Worm (Caenorhabditis elegans) whole organism, late embryonic: ENCODE results near the gene W01D2.6.

Source experiments
- K02D7.2 ChIP-seq: sonication (generic microtip); optimal IDR thresholded peaks from 2 replicates; lab custom pipeline; 2017; ENCODE audit warnings: mild to moderate bottlenecking, missing genetic modification characterization, missing compliant biosample characterization
- T23F11.4 ChIP-seq: fragments of 200-800 bp; sonication (Bioruptor generic); optimal IDR thresholded peaks from 2 replicates; lab custom pipeline; 2018; ENCODE audit warnings: mild to moderate bottlenecking, missing genetic modification characterization, missing compliant biosample characterization
- Y22D7AL.16 ChIP-seq: sonication (generic microtip); optimal IDR thresholded peaks from 2 replicates; lab custom pipeline; 2016; ENCODE audit warnings: missing genetic modification characterization, missing compliant biosample characterization
- ama-1 ChIP-seq: fragments of 150-350 bp; optimal IDR thresholded peaks from 2 replicates; lab custom pipeline; 2014
- che-1 ChIP-seq: sonication (generic microtip); optimal IDR thresholded peaks from 2 replicates; lab custom pipeline; 2016; ENCODE audit warnings: mild to moderate bottlenecking, missing genetic modification characterization, missing compliant biosample characterization
- dve-1 ChIP-seq: sonication (generic microtip); optimal IDR thresholded peaks from 2 replicates; lab custom pipeline; 2017; ENCODE audit warnings: antibody characterized with exemption, mild to moderate bottlenecking, missing genetic modification characterization, missing compliant biosample characterization
- fkh-10 ChIP-seq: fragments of 150-350 bp; optimal IDR thresholded peaks from 2 replicates; lab custom pipeline; 2014; ENCODE audit warnings: missing biosample characterization, missing genetic modification reagents, missing genetic modification characterization
- nfya-1 ChIP-seq: sonication (generic microtip); optimal IDR thresholded peaks from 2 replicates; lab custom pipeline; 2017; ENCODE audit warnings: missing genetic modification characterization, mild to moderate bottlenecking, missing compliant biosample characterization, antibody characterized with exemption, moderate library complexity
- nhr-11 ChIP-seq: fragments of 150-350 bp; optimal IDR thresholded peaks from 2 replicates; lab custom pipeline; 2014; ENCODE audit warnings: missing biosample characterization, missing genetic modification characterization
- pqm-1 ChIP-seq: sonication (generic microtip); optimal IDR thresholded peaks from 2 replicates; lab custom pipeline; 2016; ENCODE audit warnings: missing genetic modification characterization, missing compliant biosample characterization
- ttx-3 ChIP-seq: sonication (generic microtip); optimal IDR thresholded peaks from 2 replicates; lab custom pipeline; 2016; ENCODE audit warnings: missing genetic modification reagents, missing genetic modification characterization, missing compliant biosample characterization
- unc-86 ChIP-seq: sonication (generic microtip); optimal IDR thresholded peaks from 2 replicates; lab custom pipeline; 2016; ENCODE audit warnings: missing genetic modification characterization, missing compliant biosample characterization
- zip-5 ChIP-seq: sonication (generic microtip); optimal IDR thresholded peaks from 2 replicates; lab custom pipeline; 2016; ENCODE audit warnings: missing genetic modification characterization, missing compliant biosample characterization

DNA sequence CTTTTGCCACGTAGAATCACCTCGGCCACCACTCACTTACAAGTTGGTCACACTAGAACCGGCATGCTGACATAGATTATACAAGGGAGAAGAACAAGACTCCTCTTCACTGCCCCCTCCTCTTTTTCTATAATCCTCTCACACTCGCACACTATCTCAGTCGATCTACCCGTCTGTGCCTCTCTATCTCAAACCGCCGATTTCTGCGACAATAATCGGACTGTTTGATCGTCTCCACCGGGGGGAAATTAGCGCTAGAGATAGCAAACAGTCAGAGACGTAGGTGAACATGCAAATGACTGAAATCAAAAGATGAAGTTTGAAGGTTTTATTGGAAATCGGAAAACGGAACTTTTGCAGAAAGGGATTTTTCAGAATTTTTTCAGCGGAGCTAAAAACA, 13.6 kb downstream of the W01D2.6 start:
- TF ChIP-seq T23F11.4 (GFP tag; lab: Kevin White, UChicago) (no peak), fkh-10 (GFP tag; lab: Kevin White, UChicago) (no peak), nfya-1 (tag; lab: Kevin White, UChicago) (peak; percentile 23), dve-1 (tag; lab: Kevin White, UChicago) (peak; percentile 78), pqm-1 (no peak), Y22D7AL.16 (tag; lab: Kevin White, UChicago) (no peak), nhr-11 (tag; lab: Kevin White, UChicago) (no peak), che-1 (no peak), ama-1 (no peak), ttx-3 (no peak), K02D7.2 (tag; lab: Kevin White, UChicago) (no peak), unc-86 (tag; lab: Kevin White, UChicago) (no peak), zip-5 (tag; lab: Kevin White, UChicago) (no peak)
